Fruit fly (Drosophila melanogaster) whole organism, pupa: ENCODE results near the gene hng2.
A peak's percentile ranks its signal among the peaks of the same experiment; 100 is the strongest.

Experiments
- CG10348 ChIP-seq: fragments of 200-800 bp; sonication (Bioruptor generic); IDR thresholded peaks from 2 replicates; pipeline ENCODE4 v1.3.6; 2022; ENCODE audit warnings: missing biosample characterization, missing genetic modification characterization
- CG12605 ChIP-seq: fragments of 200-800 bp; sonication (Bioruptor generic); IDR thresholded peaks from 2 replicates; pipeline ENCODE4 v1.3.6; 2022; ENCODE audit warnings: missing biosample characterization, missing genetic modification characterization
- CG14655 ChIP-seq: fragments of 200-800 bp; sonication (Bioruptor generic); optimal IDR thresholded peaks from 3 replicates; lab custom pipeline; 2017; ENCODE audit warnings: mild to moderate bottlenecking, missing biosample characterization, missing genetic modification reagents, missing genetic modification characterization
- CG4496 ChIP-seq: fragments of 200-800 bp; sonication (Bioruptor generic); IDR thresholded peaks from 3 replicates; pipeline ENCODE4 v1.3.6; 2022; ENCODE audit warnings: missing biosample characterization, missing genetic modification characterization
- CG8301 ChIP-seq: fragments of 200-800 bp; sonication (Bioruptor generic); optimal IDR thresholded peaks from 2 replicates; lab custom pipeline; 2018; ENCODE audit warnings: missing biosample characterization, mild to moderate bottlenecking, missing genetic modification characterization
- Snoo ChIP-seq: fragments of 200-800 bp; sonication (Bioruptor generic); optimal IDR thresholded peaks from 3 replicates; lab custom pipeline; 2017; ENCODE audit warnings: missing biosample characterization, mild to moderate bottlenecking, missing genetic modification characterization, inconsistent platforms

DNA sequence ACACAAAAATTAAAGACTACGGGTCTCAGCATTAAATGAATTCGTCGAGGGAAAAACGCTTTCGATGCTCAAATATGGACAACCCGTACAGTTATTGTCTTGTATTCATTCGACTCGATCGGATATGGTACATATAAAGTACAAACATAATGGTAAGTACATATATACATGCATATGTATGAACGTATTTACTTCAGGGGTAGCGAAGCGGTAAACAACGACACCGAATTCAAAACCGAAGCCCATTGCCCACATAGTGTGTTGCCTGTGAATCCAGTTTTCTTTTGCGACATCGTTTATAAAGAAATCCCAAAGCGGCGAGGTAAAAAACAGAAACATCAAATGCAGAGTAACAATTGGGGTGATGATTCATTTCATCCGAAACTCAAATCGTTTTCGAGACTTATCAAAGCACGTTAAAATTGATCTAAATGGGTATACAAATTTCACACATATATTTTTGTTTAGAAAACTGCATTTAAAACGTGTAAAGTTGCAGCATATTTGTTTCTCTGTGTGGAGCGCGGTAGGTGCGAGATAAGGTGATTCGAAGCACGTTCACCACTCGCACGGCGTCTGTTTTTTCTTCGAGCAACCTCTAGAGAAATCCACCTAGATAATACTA is 6.3 kb downstream of the hng2 start:
- TF ChIP-seq CG14655: peak; percentile 80
- peak; percentile 96 for TF ChIP-seq CG4496 (GFP tag; lab: Robert Waterston, UW)
- TF ChIP-seq CG12605: peak; percentile 87
- TF ChIP-seq CG8301 (tag; lab: Kevin White, UChicago): peak; percentile 90
- 0 out of 2 replicates have a peak, but pooled peaks have one; percentile 31 for TF ChIP-seq CG10348 (GFP tag; lab: Robert Waterston, UW)
- TF ChIP-seq Snoo (tag; lab: Kevin White, UChicago): peak; percentile 44
